Fruit fly (Drosophila melanogaster): ENCODE data around the gene CHOp24.

The CHOp24 gene

dm6 chrX:4540430-4540932 is at the start of gene CHOp24, which contains the start of gene rb:
CHOp24 (plus strand) TSS chrX:4540908.
rb (minus strand) TSS chrX:4540626.
- TF ChIP-seq Clk (GFP tag; optimal IDR thresholded peaks at IDR 0.05) (no peak), Hr96 (GFP tag; optimal IDR thresholded peaks at IDR 0.05) (no peak), pad (GFP tag; optimal IDR thresholded peaks at IDR 0.05) (peak; percentile 38), CG12768 (GFP tag; optimal IDR thresholded peaks at IDR 0.05) (no peak), cnc (optimal IDR thresholded peaks at IDR 0.05) (no peak), toe (GFP tag; optimal IDR thresholded peaks at IDR 0.05) (peak; percentile 62), CG1620 (GFP tag; optimal IDR thresholded peaks at IDR 0.05) (peak; percentile 51), ovo (GFP tag; optimal IDR thresholded peaks at IDR 0.05) (peak; percentile 30), CG7045 (GFP tag; optimal IDR thresholded peaks at IDR 0.05) (peak; percentile 6), CG11617 (GFP tag; optimal IDR thresholded peaks at IDR 0.05) (peak; percentile 52), Mnt (GFP tag; optimal IDR thresholded peaks at IDR 0.05) (peak; percentile 71), CG33017 (tag; optimal IDR thresholded peaks at IDR 0.05) (peak; percentile 46), bab1 (GFP tag; optimal IDR thresholded peaks at IDR 0.05) (peak; percentile 73), Crg-1 (GFP tag; optimal IDR thresholded peaks at IDR 0.05) (peak; percentile 56), CG7101 (tag; optimal IDR thresholded peaks at IDR 0.05) (peak; percentile 56), kay (GFP tag; ENCODE audit: borderline replicate concordance) (no peak), CG14711 (tag; optimal IDR thresholded peaks at IDR 0.05) (peak; percentile 61), tj (GFP tag; optimal IDR thresholded peaks at IDR 0.05) (peak; percentile 35), cic (GFP tag; optimal IDR thresholded peaks at IDR 0.05) (peak; percentile 10), CG5204 (GFP tag; optimal IDR thresholded peaks at IDR 0.05) (no peak)

dm6 chrX:4493192-4493900 is 47.4 kb upstream of the CHOp24 start:
- TF ChIP-seq CG7101 (tag; optimal IDR thresholded peaks at IDR 0.05) (no peak), Crg-1 (GFP tag; optimal IDR thresholded peaks at IDR 0.05) (no peak), cnc (optimal IDR thresholded peaks at IDR 0.05) (no peak), ovo (GFP tag; optimal IDR thresholded peaks at IDR 0.05) (no peak), tj (GFP tag; optimal IDR thresholded peaks at IDR 0.05) (no peak), CG14711 (tag; optimal IDR thresholded peaks at IDR 0.05) (no peak), Hr96 (GFP tag; optimal IDR thresholded peaks at IDR 0.05) (no peak), CG5204 (GFP tag; optimal IDR thresholded peaks at IDR 0.05) (no peak), Clk (GFP tag; optimal IDR thresholded peaks at IDR 0.05) (no peak), CG33017 (tag; optimal IDR thresholded peaks at IDR 0.05) (no peak), CG11617 (GFP tag; optimal IDR thresholded peaks at IDR 0.05) (no peak), CG1620 (GFP tag; optimal IDR thresholded peaks at IDR 0.05) (no peak), Mnt (GFP tag; optimal IDR thresholded peaks at IDR 0.05) (no peak), cic (GFP tag; optimal IDR thresholded peaks at IDR 0.05) (no peak), kay (GFP tag; ENCODE audit: borderline replicate concordance) (no peak), CG7045 (GFP tag; optimal IDR thresholded peaks at IDR 0.05) (no peak), pad (GFP tag; optimal IDR thresholded peaks at IDR 0.05) (no peak)

dm6 chrX:4498234-4498633 is 42.5 kb upstream of the CHOp24 start:
- no peak for TF ChIP-seq Crg-1 (GFP tag; optimal IDR thresholded peaks at IDR 0.05)
- no peak for TF ChIP-seq CG1620 (GFP tag; optimal IDR thresholded peaks at IDR 0.05)
- TF ChIP-seq Mnt (GFP tag; optimal IDR thresholded peaks at IDR 0.05), result no peak
- no peak for TF ChIP-seq CG5204 (GFP tag; optimal IDR thresholded peaks at IDR 0.05)
- TF ChIP-seq bab1 (GFP tag; optimal IDR thresholded peaks at IDR 0.05), result no peak
- TF ChIP-seq tj (GFP tag; optimal IDR thresholded peaks at IDR 0.05), result no peak
- TF ChIP-seq CG12768 (GFP tag; optimal IDR thresholded peaks at IDR 0.05), result no peak
- TF ChIP-seq Hr96 (GFP tag; optimal IDR thresholded peaks at IDR 0.05), result no peak
- no peak for TF ChIP-seq cic (GFP tag; optimal IDR thresholded peaks at IDR 0.05)
- no peak for TF ChIP-seq CG11617 (GFP tag; optimal IDR thresholded peaks at IDR 0.05)
- TF ChIP-seq CG33017 (tag; optimal IDR thresholded peaks at IDR 0.05), result no peak
- no peak for TF ChIP-seq kay (GFP tag; ENCODE audit: borderline replicate concordance)
- no peak for TF ChIP-seq toe (GFP tag; optimal IDR thresholded peaks at IDR 0.05)
- TF ChIP-seq CG14711 (tag; optimal IDR thresholded peaks at IDR 0.05), result no peak

dm6 chrX:4503542-4503941 is 37.2 kb upstream of the CHOp24 start:
- TF ChIP-seq CG1620 (GFP tag; optimal IDR thresholded peaks at IDR 0.05) (no peak), Hr96 (GFP tag; optimal IDR thresholded peaks at IDR 0.05) (no peak), CG33017 (tag; optimal IDR thresholded peaks at IDR 0.05) (no peak), CG14711 (tag; optimal IDR thresholded peaks at IDR 0.05) (no peak), ovo (GFP tag; optimal IDR thresholded peaks at IDR 0.05) (no peak)

- no peak for TF ChIP-seq Mnt (GFP tag; optimal IDR thresholded peaks at IDR 0.05)
- no peak for TF ChIP-seq toe (GFP tag; optimal IDR thresholded peaks at IDR 0.05)
- no peak for TF ChIP-seq Clk (GFP tag; optimal IDR thresholded peaks at IDR 0.05)
- TF ChIP-seq CG7101 (tag; optimal IDR thresholded peaks at IDR 0.05), result no peak
- no peak for TF ChIP-seq ovo (GFP tag; optimal IDR thresholded peaks at IDR 0.05)
- TF ChIP-seq tj (GFP tag; optimal IDR thresholded peaks at IDR 0.05), result no peak
- TF ChIP-seq cic (GFP tag; optimal IDR thresholded peaks at IDR 0.05), result no peak
- TF ChIP-seq pad (GFP tag; optimal IDR thresholded peaks at IDR 0.05), result no peak
- no peak for TF ChIP-seq CG12768 (GFP tag; optimal IDR thresholded peaks at IDR 0.05)
- no peak for TF ChIP-seq bab1 (GFP tag; optimal IDR thresholded peaks at IDR 0.05)
- no peak for TF ChIP-seq CG14711 (tag; optimal IDR thresholded peaks at IDR 0.05)
- no peak for TF ChIP-seq CG11617 (GFP tag; optimal IDR thresholded peaks at IDR 0.05)
- TF ChIP-seq CG7045 (GFP tag; optimal IDR thresholded peaks at IDR 0.05), result no peak
- TF ChIP-seq Hr96 (GFP tag; optimal IDR thresholded peaks at IDR 0.05), result no peak
- no peak for TF ChIP-seq CG1620 (GFP tag; optimal IDR thresholded peaks at IDR 0.05)
- no peak for TF ChIP-seq kay (GFP tag; ENCODE audit: borderline replicate concordance)
- no peak for TF ChIP-seq CG5204 (GFP tag; optimal IDR thresholded peaks at IDR 0.05)
- TF ChIP-seq CG33017 (tag; optimal IDR thresholded peaks at IDR 0.05), result no peak
- TF ChIP-seq cnc (optimal IDR thresholded peaks at IDR 0.05), result no peak
- no peak for TF ChIP-seq Crg-1 (GFP tag; optimal IDR thresholded peaks at IDR 0.05)
Observed at dm6 chrX:4505318-4505717, 35.4 kb upstream of the CHOp24 start.
